Fruit fly (Drosophila melanogaster): ENCODE results near the gene Rca1.

DNA sequence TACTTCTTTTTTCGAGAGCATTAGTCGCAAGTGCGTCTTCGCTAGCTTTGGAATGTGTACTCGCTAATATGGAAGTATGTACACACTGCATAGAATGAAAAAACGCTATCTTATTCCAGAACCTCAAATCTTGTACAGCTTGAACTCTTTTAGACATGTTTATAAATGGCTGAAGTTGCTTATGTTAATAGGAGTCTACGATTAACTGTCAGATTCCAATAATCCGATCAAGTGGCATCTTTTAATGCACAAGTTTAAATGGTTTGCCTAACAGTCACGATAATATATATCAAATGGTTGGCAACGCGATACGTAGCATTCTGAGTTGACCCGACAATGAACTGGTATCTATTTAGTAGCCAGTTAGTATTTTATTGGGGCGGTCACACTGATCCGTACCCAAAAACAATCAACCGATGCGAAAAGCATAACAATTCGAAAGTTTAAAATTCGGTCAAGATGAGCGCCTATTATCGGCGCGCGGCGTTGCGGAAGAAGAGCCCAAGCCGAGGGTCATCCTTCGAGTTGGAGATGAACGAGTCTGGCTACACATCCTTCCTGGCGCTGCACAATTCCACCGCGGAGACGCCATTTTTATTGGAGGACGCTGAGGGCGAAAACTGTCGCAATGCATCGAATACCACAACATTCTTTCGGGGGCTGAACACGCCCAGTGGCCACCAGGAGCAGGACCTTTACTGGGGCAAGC lies at the start of gene Rca1:
- TF ChIP-seq psq (GFP tag; optimal IDR thresholded peaks at IDR 0.05) (no peak), Jra (GFP tag; optimal IDR thresholded peaks at IDR 0.05) (no peak), pan (optimal IDR thresholded peaks at IDR 0.05) (no peak), lola (GFP tag; optimal IDR thresholded peaks at IDR 0.05) (no peak), h (GFP tag; optimal IDR thresholded peaks at IDR 0.05) (no peak), rgr (GFP tag; optimal IDR thresholded peaks at IDR 0.05) (no peak), CrebA (GFP tag; optimal IDR thresholded peaks at IDR 0.05; ENCODE audit: borderline replicate concordance) (no peak), Myc (optimal IDR thresholded peaks at IDR 0.05) (peak; percentile 82), Abd-B (GFP tag; optimal IDR thresholded peaks at IDR 0.05) (no peak)

All from whole organism, wandering third instar larva.